Worm (Caenorhabditis elegans): ENCODE results near the gene Y67D8B.1.

The Y67D8B.1 gene

DNA sequence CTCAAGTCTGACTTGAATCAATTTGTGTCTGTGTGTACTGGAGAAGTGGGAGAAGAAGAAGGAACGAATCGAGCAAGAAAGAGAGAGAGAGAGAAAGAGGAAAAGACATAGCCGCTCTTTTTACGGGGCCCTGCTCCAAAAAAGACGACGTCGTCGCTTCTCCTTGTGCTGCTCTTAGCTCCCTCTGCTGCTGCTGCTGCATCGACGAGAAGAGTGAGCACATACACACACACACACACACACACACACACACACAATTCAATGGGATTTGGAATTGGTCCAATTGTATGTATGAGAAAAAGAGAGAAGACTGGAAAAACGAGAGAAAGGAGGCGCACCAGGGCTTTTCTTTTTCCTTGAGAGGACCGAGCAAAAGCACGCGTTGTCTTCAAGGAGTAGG lies 37.4 kb downstream of the Y67D8B.1 start:
- TF ChIP-seq flt-1 (GFP tag; IDR thresholded peaks at IDR 0.05) (0 out of 2 replicates have a peak, but pooled peaks have one; percentile 24), ztf-23 (GFP tag; IDR thresholded peaks at IDR 0.05) (no peak), ref-1 (GFP tag; conservative IDR thresholded peaks at IDR 0.05) (no peak)

DNA sequence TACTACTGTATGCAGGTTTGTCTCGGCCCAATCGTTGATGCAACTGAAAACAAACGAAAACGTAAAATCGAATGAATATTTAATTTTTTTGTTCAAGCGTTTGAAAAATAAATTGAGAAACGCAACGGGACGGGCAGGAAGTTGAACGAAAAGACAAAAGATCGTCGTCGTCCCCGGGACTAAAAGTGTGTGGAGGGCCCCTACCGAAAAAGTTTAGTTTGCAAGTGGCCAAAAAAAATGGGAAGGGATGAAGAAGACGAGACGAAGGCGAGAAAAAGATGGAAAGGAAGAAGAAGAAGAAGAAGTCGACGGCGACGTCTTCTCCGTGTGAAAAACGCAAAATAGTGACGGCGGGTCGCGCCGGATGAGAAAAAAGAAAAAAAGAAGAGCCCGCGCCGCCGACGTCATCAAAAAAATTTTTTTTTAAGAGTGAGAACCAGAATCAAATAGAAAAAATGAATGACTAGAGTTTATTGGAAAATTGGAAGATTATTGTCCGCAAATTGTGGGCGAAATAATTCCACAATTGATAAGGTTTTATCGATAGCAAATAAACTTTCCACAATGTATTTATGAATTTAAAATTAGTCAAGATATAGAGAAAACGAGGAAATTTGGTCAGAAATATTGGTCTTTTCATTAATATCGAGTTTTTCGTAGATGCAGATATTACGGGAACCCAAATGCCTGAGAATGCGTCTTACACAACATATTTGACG lies 39.2 kb downstream of the Y67D8B.1 start, which contains the start of gene mca-3:
Gene mca-3 (minus strand): TSS at position 51 of the 719 bp plus-strand sequence.
- TF ChIP-seq flt-1 (GFP tag; IDR thresholded peaks at IDR 0.05), result no peak
- no peak for TF ChIP-seq ztf-29 (GFP tag; IDR thresholded peaks at IDR 0.05)
- no peak for TF ChIP-seq T22C8.4 (GFP tag; IDR thresholded peaks at IDR 0.05)

DNA sequence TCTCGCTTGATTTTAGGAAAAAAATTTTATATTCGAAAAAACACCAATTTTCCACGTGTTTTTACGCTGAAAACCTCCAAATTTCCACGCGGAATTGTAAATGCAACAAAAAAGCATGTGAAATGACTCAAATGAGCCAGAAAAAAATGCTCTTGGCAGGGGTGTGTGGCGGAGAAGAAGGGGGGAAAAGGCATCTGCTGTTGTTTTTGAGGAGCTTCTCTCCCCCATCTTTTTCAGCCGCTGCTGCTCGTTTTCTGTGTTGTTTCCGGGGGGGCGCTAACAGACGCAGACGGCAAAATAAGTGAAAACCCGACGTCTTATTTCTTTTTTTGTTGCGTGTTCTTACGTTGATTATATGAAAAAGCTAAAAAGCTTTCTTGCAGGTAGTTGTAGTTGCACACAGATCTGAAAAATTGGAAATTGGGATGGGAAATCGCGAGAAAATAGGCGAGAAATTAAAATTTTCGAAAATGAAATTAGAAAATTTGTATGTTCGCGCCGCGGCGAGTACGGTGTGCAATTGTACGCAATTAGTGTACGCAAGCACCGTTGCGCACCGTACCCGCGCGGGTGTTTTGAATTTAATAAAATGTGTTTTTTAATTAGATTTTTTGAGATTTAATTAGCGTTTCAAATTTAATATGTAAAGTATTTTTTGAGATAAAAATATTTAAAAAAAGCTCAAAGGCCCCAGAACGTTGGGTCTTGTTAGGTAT lies 40.4 kb downstream of the Y67D8B.1 start:
- no peak for TF ChIP-seq cog-1 (tag; optimal IDR thresholded peaks at IDR 0.05)
- TF ChIP-seq ztf-29 (GFP tag; IDR thresholded peaks at IDR 0.05), result no peak

DNA sequence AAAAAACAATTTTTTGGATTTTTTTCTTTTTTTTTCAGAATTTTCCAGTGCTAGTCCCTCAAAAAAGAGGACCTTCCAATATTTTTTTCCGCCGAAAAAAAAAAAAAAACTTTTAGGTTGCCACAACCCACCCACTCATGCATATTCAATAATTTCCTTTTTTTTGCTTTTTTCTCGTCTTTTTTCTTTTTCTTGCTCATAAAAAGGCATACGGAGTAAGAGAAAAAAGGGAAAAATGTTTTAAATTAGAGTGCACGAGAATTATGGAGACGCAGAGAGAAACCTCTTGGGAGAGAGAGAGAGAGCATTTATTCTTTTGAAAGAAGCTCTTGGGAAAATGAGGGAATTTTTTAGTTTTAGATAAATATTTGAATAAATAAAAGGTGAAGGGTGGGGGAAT lies 44.4 kb downstream of the Y67D8B.1 start:
- TF ChIP-seq ztf-29 (GFP tag; IDR thresholded peaks at IDR 0.05), result no peak
- TF ChIP-seq med-1 (GFP tag; optimal IDR thresholded peaks at IDR 0.05; ENCODE audit: insufficient read depth), result no peak
- TF ChIP-seq T22C8.4 (GFP tag; IDR thresholded peaks at IDR 0.05), result no peak
- TF ChIP-seq ref-1 (GFP tag; conservative IDR thresholded peaks at IDR 0.05), result no peak
- no peak for TF ChIP-seq tab-1 (GFP tag; IDR thresholded peaks at IDR 0.05)
- TF ChIP-seq flt-1 (GFP tag; IDR thresholded peaks at IDR 0.05), result no peak
- no peak for TF ChIP-seq ztf-23 (GFP tag; IDR thresholded peaks at IDR 0.05)
- no peak for TF ChIP-seq klf-2 (GFP tag; conservative IDR thresholded peaks at IDR 0.05)
- no peak for TF ChIP-seq cog-1 (tag; optimal IDR thresholded peaks at IDR 0.05)

DNA sequence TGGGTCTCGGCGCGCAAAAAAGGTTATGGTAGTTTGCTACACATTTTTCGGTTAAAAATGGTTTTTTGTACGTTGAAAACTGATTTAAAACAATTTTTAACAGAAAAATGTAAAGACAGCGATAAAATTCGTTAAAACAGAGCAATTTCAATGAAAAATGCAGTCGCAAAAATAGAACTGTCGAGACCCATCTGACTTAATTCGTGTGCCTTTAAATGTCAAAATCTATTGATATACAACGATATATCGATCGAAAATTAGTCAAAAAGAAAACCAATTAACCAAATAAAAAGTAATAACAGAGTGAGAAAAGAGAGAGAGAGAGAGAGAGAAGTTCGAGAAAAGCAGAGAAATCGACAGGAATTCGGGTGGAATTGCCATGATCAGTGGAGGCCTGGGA lies 51.4 kb downstream of the Y67D8B.1 start:
- no peak for TF ChIP-seq ztf-23 (GFP tag; IDR thresholded peaks at IDR 0.05)
- no peak for TF ChIP-seq ztf-29 (GFP tag; IDR thresholded peaks at IDR 0.05)
- TF ChIP-seq ref-1 (GFP tag; conservative IDR thresholded peaks at IDR 0.05), result no peak
- no peak for TF ChIP-seq T22C8.4 (GFP tag; IDR thresholded peaks at IDR 0.05)
- TF ChIP-seq med-1 (GFP tag; optimal IDR thresholded peaks at IDR 0.05; ENCODE audit: insufficient read depth), result no peak
